Worm (Caenorhabditis elegans) whole organism, young adult: ENCODE data around the gene pals-19.

Source experiments
- F23B12.7 ChIP-seq: sonication (generic microtip); optimal IDR thresholded peaks from 2 replicates; lab custom pipeline; 2017; ENCODE audit warnings: missing genetic modification characterization, mild to moderate bottlenecking, missing compliant biosample characterization, antibody characterized with exemption, moderate library complexity; ENCODE audit not compliant: insufficient read depth
- akir-1 ChIP-seq: fragments of 200-800 bp; sonication (Bioruptor generic); optimal IDR thresholded peaks from 2 replicates; lab custom pipeline; 2018; ENCODE audit warnings: mild to moderate bottlenecking, missing genetic modification characterization, moderate library complexity, missing compliant biosample characterization
- ama-1 ChIP-seq, 3 experiments: fragments of 150-350 bp in 1 of 3; sonication (generic microtip) in 2 of 3; optimal IDR thresholded peaks; 2 replicates each; lab custom pipeline; 2014 to 2018; ENCODE audit warnings: missing biosample characterization in 2 of 3, missing genetic modification characterization in 2 of 3, missing genetic modification reagents in 2 of 3
- ceh-79 ChIP-seq: sonication (generic microtip); optimal IDR thresholded peaks from 2 replicates; lab custom pipeline; 2017; ENCODE audit warnings: mild to moderate bottlenecking, missing genetic modification characterization, missing compliant biosample characterization
- die-1 ChIP-seq: sonication (generic microtip); optimal IDR thresholded peaks from 2 replicates; lab custom pipeline; 2016; ENCODE audit warnings: missing genotype, mild to moderate bottlenecking, missing genetic modification characterization, missing compliant biosample characterization
- mcd-1 ChIP-seq: fragments of 200-800 bp; sonication (Bioruptor generic); IDR thresholded peaks from 2 replicates; pipeline ENCODE4 v1.3.6; 2022; ENCODE audit warnings: missing genetic modification reagents, missing genetic modification characterization, missing compliant biosample characterization
- unc-62 ChIP-seq: fragments of 150-350 bp; optimal IDR thresholded peaks from 2 replicates; lab custom pipeline; 2014; ENCODE audit warnings: missing biosample characterization, missing genetic modification reagents, missing genetic modification characterization

ce11 chrIII:1389988-1390387, 11.8 kb upstream of the pals-19 start:
- TF ChIP-seq unc-62 (GFP tag; lab: Kevin White, UChicago): no peak
- no peak for TF ChIP-seq ceh-79 (tag; lab: Kevin White, UChicago)
- TF ChIP-seq akir-1 (GFP tag; lab: Kevin White, UChicago): no peak
- TF ChIP-seq mcd-1: no peak
- no peak for TF ChIP-seq die-1 (tag; lab: Kevin White, UChicago)
- TF ChIP-seq F23B12.7: no peak
- TF ChIP-seq ama-1 (optimal IDR thresholded peaks at IDR 0.05; lab: Kevin White, UChicago): no peak
- TF ChIP-seq ama-1 (GFP tag; optimal IDR thresholded peaks at IDR 0.05; lab: Kevin White, UChicago): no peak
